Worm (Caenorhabditis elegans) whole organism, L4 larva: ENCODE data around the gene F38E1.10.

Experiments used
- hmg-1.1 ChIP-seq: fragments of 200-800 bp; sonication (Bioruptor generic); IDR thresholded peaks from 2 replicates; pipeline ENCODE4 v1.3.6; 2022; ENCODE audit warnings: missing genetic modification reagents, missing genetic modification characterization, missing compliant biosample characterization
- set-16 ChIP-seq: fragments of 200-800 bp; sonication (Bioruptor generic); IDR thresholded peaks from 2 replicates; pipeline ENCODE4 v1.3.6; 2022; ENCODE audit warnings: missing genetic modification reagents, missing genetic modification characterization, missing compliant biosample characterization

F38E1.10 gene

DNA sequence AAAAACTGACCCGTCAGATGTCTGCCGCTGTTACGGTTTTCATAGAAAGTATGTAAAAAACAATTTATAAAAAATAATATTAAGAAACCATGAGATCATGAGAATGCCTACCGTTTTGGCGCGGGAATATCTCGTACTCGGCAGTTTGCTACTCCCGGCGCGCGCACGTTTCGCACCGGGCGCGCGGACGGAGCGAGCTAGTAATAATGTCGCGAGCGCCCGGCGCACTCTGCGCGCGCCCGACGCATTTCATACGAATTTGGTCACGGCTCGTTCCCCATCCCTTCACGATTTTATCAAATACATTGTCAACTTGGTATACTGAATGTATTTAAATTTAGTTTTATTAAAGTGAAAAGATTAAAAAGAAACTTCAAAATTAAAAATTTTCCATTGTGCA is 49.4 kb downstream of the F38E1.10 start:
- TF ChIP-seq hmg-1.1 (GFP tag; lab: Robert Waterston, UW) (no peak), set-16 (peak; percentile 74)
